Fruit fly (Drosophila melanogaster) Kc167 (cell line): Measurements from ENCODE around the gene CG10510.

Source experiments
- Sin3A ChIP-seq: fragments of >200 bp; optimal IDR thresholded peaks from 2 replicates; lab custom pipeline; 2018; ENCODE audit warnings: missing external identifiers
- h ChIP-seq: fragments of >200 bp; optimal IDR thresholded peaks from 3 replicates; lab custom pipeline; 2018; ENCODE audit warnings: missing external identifiers

DNA sequence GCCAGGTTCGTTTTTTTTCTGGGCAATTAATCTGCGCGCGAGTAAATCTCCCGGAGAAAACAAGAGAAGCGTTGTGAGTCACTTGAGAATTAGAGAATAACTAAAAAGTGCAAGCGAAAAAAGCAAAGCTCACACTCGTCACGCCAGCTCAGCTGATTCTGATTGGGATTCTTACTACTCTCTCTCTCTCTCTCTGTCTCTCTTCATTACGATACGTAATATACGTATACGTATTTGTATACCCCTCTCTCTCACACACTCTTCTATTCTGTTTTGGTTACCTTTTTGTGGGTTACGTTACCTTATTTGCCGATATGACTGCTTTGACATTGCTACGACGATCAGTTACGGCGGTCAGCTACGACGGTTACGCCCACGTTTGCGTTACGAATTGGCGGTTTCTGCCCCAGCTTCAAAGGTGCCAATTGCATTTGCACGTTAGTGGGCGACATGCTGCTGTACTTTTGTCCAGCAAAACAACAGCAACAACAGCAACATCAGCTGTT, 7.1 kb downstream of the CG10510 start, which contains the start of the genes Targ1, CG10512 and Targ2:
- TF ChIP-seq h (lab: Kevin White, UChicago) (no peak), Sin3A (lab: Kevin White, UChicago) (no peak)
